Worm (Caenorhabditis elegans): ENCODE results near the gene dhhc-9.

ce11 chrX:2439728-2440127 is 37.9 kb upstream of the dhhc-9 start:
- no peak for TF ChIP-seq cog-1 (tag; optimal IDR thresholded peaks at IDR 0.05)
- no peak for TF ChIP-seq T22C8.4 (GFP tag; IDR thresholded peaks at IDR 0.05)

All from whole organism, midembryonic.